Worm (Caenorhabditis elegans) whole organism, mixed stage, embryonic: ENCODE measurements around the gene sam-10.
A peak's percentile ranks its signal among the peaks of the same experiment; 100 is the strongest.

ENCODE experiments used
- M03D4.4 ChIP-seq: sonication (generic microtip); optimal IDR thresholded peaks from 2 replicates; lab custom pipeline; 2017; ENCODE audit warnings: mild to moderate bottlenecking, missing genetic modification characterization, missing compliant biosample characterization
- bed-3 ChIP-seq: fragments of 200-800 bp; sonication (Bioruptor generic); optimal IDR thresholded peaks from 3 replicates; lab custom pipeline; 2018; ENCODE audit warnings: mild to moderate bottlenecking, missing genetic modification characterization, moderate library complexity, missing compliant biosample characterization
- blmp-1 ChIP-seq: fragments of 150-350 bp; optimal IDR thresholded peaks from 2 replicates; lab custom pipeline; 2014; ENCODE audit warnings: missing biosample characterization, missing genetic modification characterization
- ceh-39 ChIP-seq: fragments of 150-350 bp; optimal IDR thresholded peaks from 2 replicates; lab custom pipeline; 2014; ENCODE audit warnings: missing biosample characterization, missing genetic modification characterization
- ceh-43 ChIP-seq: fragments of 200-800 bp; sonication (Bioruptor generic); optimal IDR thresholded peaks from 2 replicates; lab custom pipeline; 2018; ENCODE audit warnings: mild to moderate bottlenecking, missing genetic modification characterization, moderate library complexity, missing compliant biosample characterization
- ceh-83 ChIP-seq: fragments of 200-800 bp; sonication (Bioruptor generic); optimal IDR thresholded peaks from 2 replicates; lab custom pipeline; 2018; ENCODE audit warnings: mild to moderate bottlenecking, missing genetic modification characterization, missing compliant biosample characterization
- ces-1 ChIP-seq: fragments of 150-350 bp; optimal IDR thresholded peaks from 2 replicates; lab custom pipeline; 2014; ENCODE audit warnings: missing biosample characterization, missing genetic modification reagents, missing genetic modification characterization
- cnd-1 ChIP-seq: fragments of 200-800 bp; sonication (Bioruptor generic); optimal IDR thresholded peaks from 2 replicates; lab custom pipeline; 2018; ENCODE audit warnings: mild to moderate bottlenecking, missing genetic modification characterization, missing compliant biosample characterization
- drap-1 ChIP-seq: fragments of 200-800 bp; sonication (Bioruptor generic); optimal IDR thresholded peaks from 3 replicates; lab custom pipeline; 2018; ENCODE audit warnings: mild to moderate bottlenecking, missing genetic modification characterization, missing compliant biosample characterization
- elt-1 ChIP-seq: sonication (generic microtip); optimal IDR thresholded peaks from 2 replicates; lab custom pipeline; 2017; ENCODE audit warnings: missing genetic modification characterization, mild to moderate bottlenecking, missing compliant biosample characterization, antibody characterized with exemption, moderate library complexity, borderline replicate concordance; ENCODE audit not compliant: insufficient read depth
- elt-3 ChIP-seq: fragments of 150-350 bp; optimal IDR thresholded peaks from 2 replicates; lab custom pipeline; 2014; ENCODE audit warnings: missing biosample characterization, missing genetic modification characterization
- flh-1 ChIP-seq: fragments of 200-800 bp; sonication (Bioruptor generic); optimal IDR thresholded peaks from 2 replicates; lab custom pipeline; 2018; ENCODE audit warnings: mild to moderate bottlenecking, missing genetic modification characterization, moderate library complexity, missing compliant biosample characterization
- hlh-1 ChIP-seq: fragments of 150-350 bp; optimal IDR thresholded peaks from 2 replicates; lab custom pipeline; 2014; ENCODE audit warnings: missing biosample characterization, missing genetic modification reagents, missing genetic modification characterization
- lin-13 ChIP-seq: fragments of 150-350 bp; optimal IDR thresholded peaks from 2 replicates; lab custom pipeline; 2014; ENCODE audit warnings: missing biosample characterization, missing genetic modification characterization
- lin-32 ChIP-seq: fragments of 200-800 bp; sonication (Bioruptor generic); optimal IDR thresholded peaks from 2 replicates; lab custom pipeline; 2018; ENCODE audit warnings: mild to moderate bottlenecking, missing genetic modification characterization, missing compliant biosample characterization
- lsy-2 ChIP-seq: fragments of 150-350 bp; optimal IDR thresholded peaks from 2 replicates; lab custom pipeline; 2014; ENCODE audit warnings: missing biosample characterization, missing genetic modification characterization
- mab-5 ChIP-seq: fragments of 150-350 bp; optimal IDR thresholded peaks from 2 replicates; lab custom pipeline; 2014; ENCODE audit warnings: missing biosample characterization, missing genetic modification characterization
- mep-1 ChIP-seq: fragments of 150-350 bp; optimal IDR thresholded peaks from 2 replicates; lab custom pipeline; 2017; ENCODE audit warnings: missing biosample characterization, missing genetic modification reagents, missing genetic modification characterization, inconsistent platforms
- mls-2 ChIP-seq: sonication (generic microtip); optimal IDR thresholded peaks from 2 replicates; lab custom pipeline; 2016; ENCODE audit warnings: mild to moderate bottlenecking, missing genetic modification characterization, moderate library complexity, missing compliant biosample characterization
- nhr-12 ChIP-seq: fragments of 150-350 bp; optimal IDR thresholded peaks from 2 replicates; lab custom pipeline; 2014; ENCODE audit warnings: missing biosample characterization, missing genetic modification characterization
- nhr-2 ChIP-seq: fragments of 150-350 bp; optimal IDR thresholded peaks from 2 replicates; lab custom pipeline; 2014; ENCODE audit warnings: missing biosample characterization, missing genetic modification characterization
- nhr-237 ChIP-seq: fragments of 150-350 bp; optimal IDR thresholded peaks from 2 replicates; lab custom pipeline; 2014; ENCODE audit warnings: missing biosample characterization, missing genetic modification characterization
- nhr-28 ChIP-seq: fragments of 150-350 bp; optimal IDR thresholded peaks from 2 replicates; lab custom pipeline; 2014; ENCODE audit warnings: missing biosample characterization, missing genetic modification characterization
- sem-2 ChIP-seq: fragments of 200-800 bp; sonication (Bioruptor generic); optimal IDR thresholded peaks from 2 replicates; lab custom pipeline; 2018; ENCODE audit warnings: mild to moderate bottlenecking, missing genetic modification characterization, missing compliant biosample characterization
- snpc-4 ChIP-seq: fragments of 150-350 bp; optimal IDR thresholded peaks from 2 replicates; lab custom pipeline; 2014; ENCODE audit warnings: missing biosample characterization, missing genetic modification characterization
- sptf-1 ChIP-seq: sonication (generic microtip); optimal IDR thresholded peaks from 2 replicates; lab custom pipeline; 2017; ENCODE audit warnings: mild to moderate bottlenecking, missing genetic modification characterization, moderate library complexity, missing compliant biosample characterization
- tbx-8 ChIP-seq: fragments of 200-800 bp; sonication (Bioruptor generic); optimal IDR thresholded peaks from 2 replicates; lab custom pipeline; 2018; ENCODE audit warnings: mild to moderate bottlenecking, missing genetic modification characterization, moderate library complexity, missing compliant biosample characterization
- unc-120 ChIP-seq: sonication (generic microtip); optimal IDR thresholded peaks from 2 replicates; lab custom pipeline; 2017; ENCODE audit warnings: missing genetic modification characterization, missing compliant biosample characterization; ENCODE audit not compliant: poor library complexity, severe bottlenecking
- unc-39 ChIP-seq: fragments of 150-350 bp; optimal IDR thresholded peaks from 2 replicates; lab custom pipeline; 2014; ENCODE audit warnings: missing biosample characterization, missing genetic modification characterization
- unc-62 ChIP-seq: fragments of 150-350 bp; optimal IDR thresholded peaks from 2 replicates; lab custom pipeline; 2014; ENCODE audit warnings: missing biosample characterization, missing genetic modification reagents, missing genetic modification characterization
- ztf-11 ChIP-seq: fragments of 150-350 bp; optimal IDR thresholded peaks from 2 replicates; lab custom pipeline; 2014; ENCODE audit warnings: missing biosample characterization, missing genetic modification characterization

The sam-10 gene

ce11 chrII:13356092-13356491 is 25.8 kb upstream of the sam-10 start, which contains the start of gene dmsr-3:
Gene dmsr-3 (minus strand): TSS chrII:13356192.
- no peak for TF ChIP-seq lin-13 (tag; lab: Kevin White, UChicago)
- no peak for TF ChIP-seq unc-62 (GFP tag; lab: Kevin White, UChicago)
- no peak for TF ChIP-seq hlh-1
- TF ChIP-seq unc-39 (tag; lab: Kevin White, UChicago), result no peak
- no peak for TF ChIP-seq nhr-12 (tag; lab: Kevin White, UChicago)
- no peak for TF ChIP-seq unc-120 (tag; lab: Kevin White, UChicago)
- no peak for TF ChIP-seq bed-3 (GFP tag; lab: Kevin White, UChicago)
- no peak for TF ChIP-seq tbx-8 (GFP tag; lab: Kevin White, UChicago)
- no peak for TF ChIP-seq ceh-83 (GFP tag; lab: Kevin White, UChicago)

- TF ChIP-seq ceh-43 (GFP tag; lab: Kevin White, UChicago), result no peak
- TF ChIP-seq sptf-1 (tag; lab: Kevin White, UChicago), result no peak
- TF ChIP-seq elt-1, result no peak
- no peak for TF ChIP-seq ceh-39 (tag; lab: Kevin White, UChicago)
- TF ChIP-seq nhr-2 (tag; lab: Kevin White, UChicago), result no peak
- TF ChIP-seq lin-32 (GFP tag; lab: Kevin White, UChicago), result no peak
- no peak for TF ChIP-seq mab-5 (tag; lab: Kevin White, UChicago)
Observed at ce11 chrII:13341320-13341719, 11.0 kb upstream of the sam-10 start.

ce11 chrII:13339984-13340383 is 9.7 kb upstream of the sam-10 start:
- TF ChIP-seq nhr-237 (tag; lab: Kevin White, UChicago) (no peak), nhr-2 (tag; lab: Kevin White, UChicago) (no peak), ceh-39 (tag; lab: Kevin White, UChicago) (no peak), mab-5 (tag; lab: Kevin White, UChicago) (no peak), tbx-8 (GFP tag; lab: Kevin White, UChicago) (no peak), drap-1 (GFP tag; lab: Kevin White, UChicago) (no peak), unc-39 (tag; lab: Kevin White, UChicago) (no peak), mls-2 (tag; lab: Kevin White, UChicago) (no peak), nhr-28 (tag; lab: Kevin White, UChicago) (no peak), ztf-11 (no peak), lin-13 (tag; lab: Kevin White, UChicago) (no peak), bed-3 (GFP tag; lab: Kevin White, UChicago) (no peak), ceh-43 (GFP tag; lab: Kevin White, UChicago) (no peak), sem-2 (GFP tag; lab: Kevin White, UChicago) (no peak), snpc-4 (tag; lab: Kevin White, UChicago) (no peak), elt-3 (tag; lab: Kevin White, UChicago) (no peak), nhr-12 (tag; lab: Kevin White, UChicago) (no peak), ceh-83 (GFP tag; lab: Kevin White, UChicago) (no peak), unc-62 (GFP tag; lab: Kevin White, UChicago) (no peak), cnd-1 (tag; lab: Kevin White, UChicago) (no peak)
- TF ChIP-seq, all 35 proteins: peak for 0

ce11 chrII:13337959-13338358 is 7.6 kb upstream of the sam-10 start, which contains the start of gene mrpl-20:
Gene mrpl-20 (plus strand): TSS chrII:13338281.
- TF ChIP-seq ces-1 (GFP tag; lab: Kevin White, UChicago) (peak; percentile 47), blmp-1 (tag; lab: Kevin White, UChicago) (no peak), unc-120 (tag; lab: Kevin White, UChicago) (peak; percentile 16), mep-1 (tag; lab: Kevin White, UChicago) (peak; percentile 22), M03D4.4 (no peak), lsy-2 (tag; lab: Kevin White, UChicago) (no peak), snpc-4 (tag; lab: Kevin White, UChicago) (no peak), flh-1 (GFP tag; lab: Kevin White, UChicago) (no peak)
